Worm (Caenorhabditis elegans) whole organism, L4/young adult: ENCODE data around the gene B0395.3.

ENCODE experiments used
- W03F9.2 ChIP-seq: fragments of 150-350 bp; optimal IDR thresholded peaks from 2 replicates; lab custom pipeline; 2014; ENCODE audit warnings: missing biosample characterization, missing genetic modification characterization
- him-1 ChIP-seq: sonication (generic microtip); optimal IDR thresholded peaks from 2 replicates; lab custom pipeline; 2016; ENCODE audit warnings: missing genotype, missing genetic modification reagents, missing genetic modification characterization, missing compliant biosample characterization

ce11 chrX:16078695-16079094 is 38.6 kb upstream of the B0395.3 start:
- TF ChIP-seq W03F9.2 (no peak), him-1 (no peak)
